Worm (Caenorhabditis elegans) whole organism, late embryonic: ENCODE measurements around the gene ZK381.62.

Source experiments
- C08G9.2 ChIP-seq: sonication (generic microtip); optimal IDR thresholded peaks from 2 replicates; lab custom pipeline; 2016; ENCODE audit warnings: mild to moderate bottlenecking, missing genetic modification characterization, moderate library complexity, missing compliant biosample characterization
- F13H6.1 ChIP-seq: sonication (generic microtip); optimal IDR thresholded peaks from 2 replicates; lab custom pipeline; 2016; ENCODE audit warnings: missing genetic modification characterization, missing compliant biosample characterization
- K02D7.2 ChIP-seq: sonication (generic microtip); optimal IDR thresholded peaks from 2 replicates; lab custom pipeline; 2017; ENCODE audit warnings: mild to moderate bottlenecking, missing genetic modification characterization, missing compliant biosample characterization
- T23F11.4 ChIP-seq: fragments of 200-800 bp; sonication (Bioruptor generic); optimal IDR thresholded peaks from 2 replicates; lab custom pipeline; 2018; ENCODE audit warnings: mild to moderate bottlenecking, missing genetic modification characterization, missing compliant biosample characterization
- Y22D7AL.16 ChIP-seq: sonication (generic microtip); optimal IDR thresholded peaks from 2 replicates; lab custom pipeline; 2016; ENCODE audit warnings: missing genetic modification characterization, missing compliant biosample characterization
- ahr-1 ChIP-seq: sonication (generic microtip); optimal IDR thresholded peaks from 2 replicates; lab custom pipeline; 2016; ENCODE audit warnings: missing genetic modification characterization, missing compliant biosample characterization
- ama-1 ChIP-seq: fragments of 150-350 bp; optimal IDR thresholded peaks from 2 replicates; lab custom pipeline; 2014
- ceh-14 ChIP-seq: sonication (generic microtip); optimal IDR thresholded peaks from 2 replicates; lab custom pipeline; 2016; ENCODE audit warnings: missing genotype, missing genetic modification characterization, missing compliant biosample characterization
- ceh-19 ChIP-seq: fragments of 200-800 bp; sonication (Bioruptor generic); optimal IDR thresholded peaks from 2 replicates; lab custom pipeline; 2018; ENCODE audit warnings: mild to moderate bottlenecking, missing genetic modification characterization, missing compliant biosample characterization
- ceh-22 ChIP-seq: sonication (generic microtip); optimal IDR thresholded peaks from 2 replicates; lab custom pipeline; 2017; ENCODE audit warnings: missing biosample characterization, missing genetic modification characterization
- ceh-24 ChIP-seq: sonication (generic microtip); optimal IDR thresholded peaks from 2 replicates; lab custom pipeline; 2016; ENCODE audit warnings: mild to moderate bottlenecking, missing genetic modification characterization, missing compliant biosample characterization
- ceh-30 ChIP-seq: fragments of 150-350 bp; optimal IDR thresholded peaks from 2 replicates; lab custom pipeline; 2014; ENCODE audit warnings: missing biosample characterization, missing genetic modification characterization
- ceh-48 ChIP-seq: sonication (generic microtip); optimal IDR thresholded peaks from 2 replicates; lab custom pipeline; 2016; ENCODE audit warnings: missing genetic modification characterization, inconsistent platforms, missing compliant biosample characterization
- ceh-6 ChIP-seq: fragments of 200-800 bp; sonication (Bioruptor generic); optimal IDR thresholded peaks from 2 replicates; lab custom pipeline; 2018; ENCODE audit warnings: mild to moderate bottlenecking, missing genetic modification characterization, missing compliant biosample characterization
- ceh-9 ChIP-seq: sonication (generic microtip); optimal IDR thresholded peaks from 2 replicates; lab custom pipeline; 2016; ENCODE audit warnings: mild to moderate bottlenecking, missing genetic modification characterization, inconsistent platforms, missing compliant biosample characterization
- che-1 ChIP-seq: sonication (generic microtip); optimal IDR thresholded peaks from 2 replicates; lab custom pipeline; 2016; ENCODE audit warnings: mild to moderate bottlenecking, missing genetic modification characterization, missing compliant biosample characterization
- dmd-4 ChIP-seq: sonication (generic microtip); optimal IDR thresholded peaks from 2 replicates; lab custom pipeline; 2016; ENCODE audit warnings: borderline replicate concordance, missing genetic modification characterization, missing compliant biosample characterization
- elt-2 ChIP-seq: sonication (generic microtip); optimal IDR thresholded peaks from 2 replicates; lab custom pipeline; 2016; ENCODE audit warnings: missing genetic modification reagents, missing genetic modification characterization, missing compliant biosample characterization
- fkh-6 ChIP-seq: sonication (generic microtip); optimal IDR thresholded peaks from 2 replicates; lab custom pipeline; 2016; ENCODE audit warnings: missing genetic modification characterization, missing compliant biosample characterization
- hlh-6 ChIP-seq: sonication (generic microtip); optimal IDR thresholded peaks from 2 replicates; lab custom pipeline; 2016; ENCODE audit warnings: missing genotype, missing genetic modification characterization, missing compliant biosample characterization
- lim-6 ChIP-seq: sonication (generic microtip); optimal IDR thresholded peaks from 2 replicates; lab custom pipeline; 2016; ENCODE audit warnings: missing genetic modification characterization, missing compliant biosample characterization
- lin-11 ChIP-seq: fragments of 200-800 bp; sonication (Bioruptor generic); optimal IDR thresholded peaks from 2 replicates; lab custom pipeline; 2018; ENCODE audit warnings: mild to moderate bottlenecking, missing genetic modification characterization, missing compliant biosample characterization
- nhr-232 ChIP-seq: sonication (generic microtip); optimal IDR thresholded peaks from 2 replicates; lab custom pipeline; 2016; ENCODE audit warnings: missing genetic modification characterization, missing compliant biosample characterization
- pag-3 ChIP-seq: sonication (generic microtip); optimal IDR thresholded peaks from 2 replicates; lab custom pipeline; 2016; ENCODE audit warnings: missing compliant biosample characterization, missing genetic modification characterization, borderline replicate concordance
- pax-1 ChIP-seq: fragments of 150-350 bp; optimal IDR thresholded peaks from 2 replicates; lab custom pipeline; 2014; ENCODE audit warnings: missing biosample characterization, missing genetic modification characterization
- pha-4 ChIP-seq: fragments of 150-350 bp; optimal IDR thresholded peaks from 2 replicates; lab custom pipeline; 2018; ENCODE audit warnings: missing biosample characterization, missing genetic modification reagents, missing genetic modification characterization
- ref-2 ChIP-seq: sonication (generic microtip); optimal IDR thresholded peaks from 2 replicates; lab custom pipeline; 2016; ENCODE audit warnings: missing genetic modification characterization, missing compliant biosample characterization
- rnt-1 ChIP-seq: sonication (generic microtip); optimal IDR thresholded peaks from 2 replicates; lab custom pipeline; 2016; ENCODE audit warnings: missing genetic modification characterization, missing compliant biosample characterization
- sdc-2 ChIP-seq: sonication (generic microtip); optimal IDR thresholded peaks from 2 replicates; lab custom pipeline; 2016; ENCODE audit warnings: missing genotype, missing genetic modification characterization, missing compliant biosample characterization
- sox-2 ChIP-seq: fragments of 200-800 bp; sonication (Bioruptor generic); IDR thresholded peaks from 2 replicates; pipeline ENCODE4 v1.3.6; 2022; ENCODE audit warnings: missing genetic modification reagents, missing genetic modification characterization, missing compliant biosample characterization
- tbx-7 ChIP-seq: sonication (generic microtip); optimal IDR thresholded peaks from 2 replicates; lab custom pipeline; 2016; ENCODE audit warnings: missing genotype, missing genetic modification characterization, missing compliant biosample characterization
- ttx-3 ChIP-seq: sonication (generic microtip); optimal IDR thresholded peaks from 2 replicates; lab custom pipeline; 2016; ENCODE audit warnings: missing genetic modification reagents, missing genetic modification characterization, missing compliant biosample characterization
- unc-42 ChIP-seq: sonication (generic microtip); optimal IDR thresholded peaks from 2 replicates; lab custom pipeline; 2016; ENCODE audit warnings: missing genotype, missing genetic modification characterization, missing compliant biosample characterization
- unc-55 ChIP-seq: sonication (generic microtip); optimal IDR thresholded peaks from 2 replicates; lab custom pipeline; 2017; ENCODE audit warnings: missing biosample characterization, missing genetic modification reagents, missing genetic modification characterization
- unc-86 ChIP-seq: sonication (generic microtip); optimal IDR thresholded peaks from 2 replicates; lab custom pipeline; 2016; ENCODE audit warnings: missing genetic modification characterization, missing compliant biosample characterization

The ZK381.62 gene

DNA sequence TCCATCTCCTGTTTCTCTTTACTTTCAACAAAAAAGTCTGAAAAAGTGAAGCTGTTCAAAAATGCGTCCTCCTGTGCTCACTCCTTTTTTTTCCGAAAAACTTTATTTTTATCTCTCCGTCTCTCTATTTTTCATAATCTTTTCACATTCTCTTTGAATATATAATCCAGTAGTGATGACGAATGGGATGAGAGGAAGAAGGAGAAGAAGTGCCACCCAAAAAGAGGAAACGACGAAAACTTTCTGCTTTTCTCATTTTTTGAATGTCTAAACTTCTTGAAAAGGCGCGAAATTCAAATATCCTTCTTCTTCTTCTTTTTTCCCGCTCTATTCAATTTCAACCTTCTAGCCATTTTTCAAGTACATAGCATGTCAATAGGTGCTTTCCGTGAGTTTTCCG, 16.4 kb downstream of the ZK381.62 start:
- TF ChIP-seq pag-3 (tag; lab: Kevin White, UChicago) (no peak), tbx-7 (tag; lab: Kevin White, UChicago) (no peak), T23F11.4 (GFP tag; lab: Kevin White, UChicago) (no peak), ama-1 (lab: Kevin White, UChicago) (no peak), pha-4 (no peak), fkh-6 (tag; lab: Kevin White, UChicago) (no peak), unc-42 (tag; lab: Kevin White, UChicago) (peak; percentile 25)

DNA sequence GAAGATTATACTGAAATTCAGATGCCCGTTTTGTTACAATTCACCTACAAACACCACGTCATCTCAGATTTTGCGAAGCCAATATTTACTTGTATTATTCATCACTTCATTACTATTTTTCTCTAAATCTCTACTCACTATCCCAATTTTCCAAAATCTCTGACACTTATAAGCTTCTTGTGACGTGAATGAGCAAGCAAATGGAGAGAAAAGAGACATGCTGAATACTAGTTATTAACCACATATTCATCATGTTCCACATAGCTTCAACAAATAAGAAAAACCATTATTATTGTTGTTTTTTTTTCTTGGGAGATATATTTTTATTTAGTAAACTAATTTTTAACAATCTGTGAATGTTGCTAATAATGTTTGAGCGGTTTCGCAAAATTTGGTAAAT, 19.9 kb downstream of the ZK381.62 start:
- no peak for TF ChIP-seq dmd-4 (tag; lab: Kevin White, UChicago)
- TF ChIP-seq hlh-6 (tag; lab: Kevin White, UChicago): no peak
- no peak for TF ChIP-seq ceh-48
- TF ChIP-seq tbx-7 (tag; lab: Kevin White, UChicago): no peak
- no peak for TF ChIP-seq nhr-232 (tag; lab: Kevin White, UChicago)
- TF ChIP-seq ahr-1 (tag; lab: Kevin White, UChicago): no peak
- TF ChIP-seq ceh-22 (tag; lab: Kevin White, UChicago): no peak
- no peak for TF ChIP-seq Y22D7AL.16
- no peak for TF ChIP-seq unc-86
- no peak for TF ChIP-seq C08G9.2 (tag; lab: Kevin White, UChicago)
- no peak for TF ChIP-seq ceh-6
- no peak for TF ChIP-seq ceh-30 (tag; lab: Kevin White, UChicago)
- TF ChIP-seq ceh-19 (GFP tag; lab: Kevin White, UChicago): no peak

DNA sequence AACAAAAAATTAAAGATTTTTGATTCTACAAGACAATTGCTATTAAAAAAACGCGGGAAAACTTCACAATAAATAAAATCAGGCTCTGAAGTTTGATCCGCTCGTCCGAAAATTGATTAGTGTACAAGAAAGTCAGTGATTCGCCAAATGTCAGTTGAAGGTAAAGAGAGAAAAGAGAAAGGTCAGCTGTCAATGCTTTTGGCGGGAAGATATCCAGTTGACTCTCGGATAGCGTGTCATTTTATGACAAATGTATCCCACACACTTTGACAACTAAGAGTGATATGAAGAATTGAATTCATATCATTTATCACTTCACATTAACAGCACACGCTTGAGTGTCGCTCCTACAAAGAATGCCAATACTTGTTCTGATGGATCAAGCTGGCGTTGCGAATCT, 24.3 kb downstream of the ZK381.62 start:
- no peak for TF ChIP-seq ceh-9 (tag; lab: Kevin White, UChicago)
- peak; percentile 1 for TF ChIP-seq rnt-1 (tag; lab: Kevin White, UChicago)
- no peak for TF ChIP-seq sox-2 (GFP tag; lab: Robert Waterston, UW)
- TF ChIP-seq ama-1 (lab: Kevin White, UChicago): no peak
- TF ChIP-seq ceh-30 (tag; lab: Kevin White, UChicago): no peak
- TF ChIP-seq unc-55 (GFP tag; lab: Kevin White, UChicago): peak; percentile 69
- no peak for TF ChIP-seq T23F11.4 (GFP tag; lab: Kevin White, UChicago)

DNA sequence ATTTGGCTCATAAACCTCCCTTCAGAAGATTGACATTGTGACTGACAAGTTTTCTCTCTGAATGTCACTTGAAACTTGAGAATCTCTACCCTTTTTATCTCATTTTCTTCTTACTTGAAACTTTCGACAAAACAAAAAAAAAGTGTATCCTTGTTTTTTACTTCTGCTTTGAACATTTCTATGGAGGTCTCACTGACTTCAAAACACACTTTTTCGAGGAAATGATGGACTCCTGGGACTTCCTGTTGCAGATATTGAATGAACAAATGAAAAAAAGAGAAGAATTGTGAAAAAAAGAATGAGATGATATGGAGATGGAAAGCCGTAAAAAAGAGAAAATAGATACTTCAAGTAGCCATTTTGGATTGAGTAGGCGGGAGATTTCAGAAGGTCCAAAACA, 30.0 kb downstream of the ZK381.62 start:
- no peak for TF ChIP-seq unc-42 (tag; lab: Kevin White, UChicago)
- TF ChIP-seq F13H6.1 (tag; lab: Kevin White, UChicago): no peak
- TF ChIP-seq che-1 (tag; lab: Kevin White, UChicago): no peak
- TF ChIP-seq ahr-1 (tag; lab: Kevin White, UChicago): no peak
- TF ChIP-seq pax-1 (tag; lab: Kevin White, UChicago): no peak
- no peak for TF ChIP-seq ttx-3 (tag; lab: Kevin White, UChicago)
- TF ChIP-seq, all 69 proteins: peak for 0

DNA sequence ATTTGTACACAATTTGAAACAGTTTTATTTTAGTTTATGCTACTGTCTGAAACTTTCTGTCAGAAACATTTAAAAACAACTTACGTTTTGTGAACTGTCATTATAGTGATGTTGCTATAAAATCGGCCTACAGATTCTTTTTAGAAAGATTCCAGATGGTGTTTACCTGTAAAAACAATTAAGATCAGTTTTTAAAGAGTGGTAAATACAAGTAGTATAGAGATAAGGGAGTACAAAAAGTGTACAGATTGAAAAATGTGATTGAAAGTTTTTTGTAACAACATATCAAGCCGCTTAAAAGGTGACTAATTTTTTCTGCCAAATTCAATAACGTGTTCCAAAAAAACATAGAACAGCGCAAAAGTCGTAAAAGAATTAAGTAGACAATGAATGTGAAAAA, 33.6 kb downstream of the ZK381.62 start, which contains the start of gene npr-12:
Gene npr-12, minus strand, starts transcription at position 101 of the 400 bp plus-strand sequence.
- TF ChIP-seq ceh-14 (tag; lab: Kevin White, UChicago) (no peak), ceh-19 (GFP tag; lab: Kevin White, UChicago) (no peak)

DNA sequence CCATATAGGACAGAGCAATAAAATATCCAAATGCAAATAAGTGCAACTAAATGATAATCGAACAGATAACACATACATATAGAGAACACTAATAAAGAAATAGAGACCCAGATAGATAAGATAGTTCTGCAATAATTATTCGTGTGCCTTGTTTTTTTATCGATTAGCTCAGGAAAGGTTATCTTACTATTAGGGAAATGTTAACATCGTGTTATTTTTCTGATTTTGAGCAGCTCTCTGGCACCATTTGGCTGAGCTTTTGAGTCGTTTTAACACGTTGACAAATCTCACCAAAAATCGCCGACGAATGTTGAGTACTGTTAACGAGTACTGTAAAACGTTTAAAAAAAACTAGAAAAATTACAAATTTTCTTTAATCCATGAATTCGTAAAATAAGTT, 42.7 kb downstream of the ZK381.62 start, which contains the start of gene cest-6:
Gene cest-6, minus strand, starts transcription at position 101 of the 400 bp plus-strand sequence.
- TF ChIP-seq sdc-2 (tag; lab: Kevin White, UChicago) (no peak), elt-2 (tag; lab: Kevin White, UChicago) (peak; percentile 48)
- TF ChIP-seq, all 69 proteins: peak for 1

DNA sequence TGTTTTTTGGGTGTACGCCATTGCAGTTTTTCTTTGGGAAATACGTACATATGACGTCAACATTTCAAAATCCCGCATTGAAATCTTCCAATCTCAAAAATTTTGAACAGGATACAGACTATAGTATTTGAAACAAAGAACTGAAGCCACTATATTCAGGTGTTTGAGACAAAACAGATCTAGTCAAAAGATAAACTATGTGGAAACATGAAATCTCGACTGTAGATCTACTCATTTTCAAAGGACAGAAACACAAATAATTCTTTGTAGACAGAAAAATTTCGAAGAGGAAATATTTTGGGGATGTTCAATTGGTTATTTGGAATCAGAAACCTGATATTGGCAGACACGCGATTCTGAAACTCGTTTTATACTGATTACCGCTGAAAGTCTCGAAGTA, 45.6 kb downstream of the ZK381.62 start:
- TF ChIP-seq rnt-1 (tag; lab: Kevin White, UChicago) (no peak), lin-11 (tag; lab: Kevin White, UChicago) (no peak), ref-2 (tag; lab: Kevin White, UChicago) (no peak), ceh-19 (GFP tag; lab: Kevin White, UChicago) (no peak), ahr-1 (tag; lab: Kevin White, UChicago) (no peak), che-1 (tag; lab: Kevin White, UChicago) (no peak), hlh-6 (tag; lab: Kevin White, UChicago) (no peak), ceh-24 (no peak), lim-6 (tag; lab: Kevin White, UChicago) (no peak), C08G9.2 (tag; lab: Kevin White, UChicago) (no peak), K02D7.2 (tag; lab: Kevin White, UChicago) (no peak), ceh-48 (no peak)
- TF ChIP-seq, all 69 proteins: peak for 0
